Worm (Caenorhabditis elegans) whole organism, late embryonic: Measurements from ENCODE around the gene pms-2.

Source experiments
- C08G9.2 ChIP-seq: sonication (generic microtip); optimal IDR thresholded peaks from 2 replicates; lab custom pipeline; 2016; ENCODE audit warnings: mild to moderate bottlenecking, missing genetic modification characterization, moderate library complexity, missing compliant biosample characterization
- C38D4.7 ChIP-seq: fragments of 200-800 bp; sonication (Bioruptor generic); optimal IDR thresholded peaks from 2 replicates; lab custom pipeline; 2018; ENCODE audit warnings: mild to moderate bottlenecking, missing genetic modification characterization, moderate library complexity, missing compliant biosample characterization
- F13H6.1 ChIP-seq: sonication (generic microtip); optimal IDR thresholded peaks from 2 replicates; lab custom pipeline; 2016; ENCODE audit warnings: missing genetic modification characterization, missing compliant biosample characterization
- K02D7.2 ChIP-seq: sonication (generic microtip); optimal IDR thresholded peaks from 2 replicates; lab custom pipeline; 2017; ENCODE audit warnings: mild to moderate bottlenecking, missing genetic modification characterization, missing compliant biosample characterization
- ama-1 ChIP-seq: fragments of 150-350 bp; optimal IDR thresholded peaks from 2 replicates; lab custom pipeline; 2014
- ceh-14 ChIP-seq: sonication (generic microtip); optimal IDR thresholded peaks from 2 replicates; lab custom pipeline; 2016; ENCODE audit warnings: missing genotype, missing genetic modification characterization, missing compliant biosample characterization
- ceh-18 ChIP-seq: sonication (generic microtip); optimal IDR thresholded peaks from 2 replicates; lab custom pipeline; 2016; ENCODE audit warnings: missing genetic modification characterization, missing compliant biosample characterization
- ceh-22 ChIP-seq: sonication (generic microtip); optimal IDR thresholded peaks from 2 replicates; lab custom pipeline; 2017; ENCODE audit warnings: missing biosample characterization, missing genetic modification characterization
- ceh-30 ChIP-seq: fragments of 150-350 bp; optimal IDR thresholded peaks from 2 replicates; lab custom pipeline; 2014; ENCODE audit warnings: missing biosample characterization, missing genetic modification characterization
- ceh-31 ChIP-seq: sonication (generic microtip); optimal IDR thresholded peaks from 2 replicates; lab custom pipeline; 2016; ENCODE audit warnings: missing genetic modification characterization, missing compliant biosample characterization
- ceh-6 ChIP-seq: fragments of 200-800 bp; sonication (Bioruptor generic); optimal IDR thresholded peaks from 2 replicates; lab custom pipeline; 2018; ENCODE audit warnings: mild to moderate bottlenecking, missing genetic modification characterization, missing compliant biosample characterization
- ceh-9 ChIP-seq: sonication (generic microtip); optimal IDR thresholded peaks from 2 replicates; lab custom pipeline; 2016; ENCODE audit warnings: mild to moderate bottlenecking, missing genetic modification characterization, inconsistent platforms, missing compliant biosample characterization
- che-1 ChIP-seq: sonication (generic microtip); optimal IDR thresholded peaks from 2 replicates; lab custom pipeline; 2016; ENCODE audit warnings: mild to moderate bottlenecking, missing genetic modification characterization, missing compliant biosample characterization
- dve-1 ChIP-seq: sonication (generic microtip); optimal IDR thresholded peaks from 2 replicates; lab custom pipeline; 2017; ENCODE audit warnings: antibody characterized with exemption, mild to moderate bottlenecking, missing genetic modification characterization, missing compliant biosample characterization
- fax-1 ChIP-seq: sonication (generic microtip); optimal IDR thresholded peaks from 2 replicates; lab custom pipeline; 2016; ENCODE audit warnings: missing genotype, missing genetic modification characterization, missing compliant biosample characterization
- gmeb-2 ChIP-seq: sonication (generic microtip); optimal IDR thresholded peaks from 2 replicates; lab custom pipeline; 2016; ENCODE audit warnings: missing genetic modification characterization, inconsistent platforms, missing compliant biosample characterization
- hlh-13 ChIP-seq: fragments of 200-800 bp; sonication (Bioruptor generic); optimal IDR thresholded peaks from 2 replicates; lab custom pipeline; 2018; ENCODE audit warnings: mild to moderate bottlenecking, missing genetic modification characterization, missing compliant biosample characterization
- hlh-15 ChIP-seq: sonication (generic microtip); optimal IDR thresholded peaks from 2 replicates; lab custom pipeline; 2016; ENCODE audit warnings: missing genetic modification characterization, missing compliant biosample characterization
- hlh-30 ChIP-seq: sonication (generic microtip); optimal IDR thresholded peaks from 2 replicates; lab custom pipeline; 2017; ENCODE audit warnings: antibody characterized with exemption, missing genetic modification characterization, missing compliant biosample characterization; ENCODE audit not compliant: insufficient read depth
- hlh-8 ChIP-seq: sonication (generic microtip); optimal IDR thresholded peaks from 2 replicates; lab custom pipeline; 2016; ENCODE audit warnings: missing genotype, missing genetic modification characterization, missing compliant biosample characterization
- mec-3 ChIP-seq: sonication (generic microtip); optimal IDR thresholded peaks from 2 replicates; lab custom pipeline; 2016; ENCODE audit warnings: borderline replicate concordance, missing genetic modification characterization, missing compliant biosample characterization
- nfya-1 ChIP-seq: sonication (generic microtip); optimal IDR thresholded peaks from 2 replicates; lab custom pipeline; 2017; ENCODE audit warnings: missing genetic modification characterization, mild to moderate bottlenecking, missing compliant biosample characterization, antibody characterized with exemption, moderate library complexity
- odd-2 ChIP-seq: sonication (generic microtip); optimal IDR thresholded peaks from 2 replicates; lab custom pipeline; 2017; ENCODE audit warnings: antibody characterized with exemption, mild to moderate bottlenecking, missing genetic modification characterization, missing compliant biosample characterization
- pag-3 ChIP-seq: sonication (generic microtip); optimal IDR thresholded peaks from 2 replicates; lab custom pipeline; 2016; ENCODE audit warnings: missing compliant biosample characterization, missing genetic modification characterization, borderline replicate concordance
- pax-1 ChIP-seq: fragments of 150-350 bp; optimal IDR thresholded peaks from 2 replicates; lab custom pipeline; 2014; ENCODE audit warnings: missing biosample characterization, missing genetic modification characterization
- pha-4 ChIP-seq: fragments of 150-350 bp; optimal IDR thresholded peaks from 2 replicates; lab custom pipeline; 2018; ENCODE audit warnings: missing biosample characterization, missing genetic modification reagents, missing genetic modification characterization
- ref-2 ChIP-seq: sonication (generic microtip); optimal IDR thresholded peaks from 2 replicates; lab custom pipeline; 2016; ENCODE audit warnings: missing genetic modification characterization, missing compliant biosample characterization
- sdc-2 ChIP-seq: sonication (generic microtip); optimal IDR thresholded peaks from 2 replicates; lab custom pipeline; 2016; ENCODE audit warnings: missing genotype, missing genetic modification characterization, missing compliant biosample characterization
- tbx-2 ChIP-seq: sonication (generic microtip); optimal IDR thresholded peaks from 2 replicates; lab custom pipeline; 2016; ENCODE audit warnings: missing genetic modification characterization, missing compliant biosample characterization
- unc-42 ChIP-seq: sonication (generic microtip); optimal IDR thresholded peaks from 2 replicates; lab custom pipeline; 2016; ENCODE audit warnings: missing genotype, missing genetic modification characterization, missing compliant biosample characterization
- unc-55 ChIP-seq: sonication (generic microtip); optimal IDR thresholded peaks from 2 replicates; lab custom pipeline; 2017; ENCODE audit warnings: missing biosample characterization, missing genetic modification reagents, missing genetic modification characterization
- ztf-16 ChIP-seq: sonication (generic microtip); optimal IDR thresholded peaks from 2 replicates; lab custom pipeline; 2017; ENCODE audit warnings: missing genetic modification characterization, missing compliant biosample characterization

Gene pms-2

ce11 chrV:11531831-11532534, 38.4 kb downstream of the pms-2 start (continued):
- TF ChIP-seq ama-1 (lab: Kevin White, UChicago) (no peak), dve-1 (tag; lab: Kevin White, UChicago) (no peak), C08G9.2 (peak; percentile 22), mec-3 (tag; lab: Kevin White, UChicago) (no peak), nfya-1 (tag; lab: Kevin White, UChicago) (no peak), odd-2 (tag; lab: Kevin White, UChicago) (no peak), unc-55 (GFP tag; lab: Kevin White, UChicago) (peak; percentile 29), sdc-2 (tag; lab: Kevin White, UChicago) (peak; percentile 30), ceh-31 (peak; percentile 44)

- TF ChIP-seq ceh-30 (tag; lab: Kevin White, UChicago) (no peak), F13H6.1 (tag; lab: Kevin White, UChicago) (no peak), pha-4 (tag; lab: Kevin White, UChicago) (no peak), ceh-6 (no peak), C38D4.7 (GFP tag; lab: Kevin White, UChicago) (no peak), che-1 (tag; lab: Kevin White, UChicago) (no peak), ceh-9 (tag; lab: Kevin White, UChicago) (no peak), ceh-22 (tag; lab: Kevin White, UChicago) (no peak), mec-3 (tag; lab: Kevin White, UChicago) (no peak), ceh-31 (no peak), tbx-2 (tag; lab: Kevin White, UChicago) (no peak), ref-2 (tag; lab: Kevin White, UChicago) (no peak), unc-42 (tag; lab: Kevin White, UChicago) (no peak), gmeb-2 (tag; lab: Kevin White, UChicago) (no peak), fax-1 (tag; lab: Kevin White, UChicago) (no peak), ama-1 (lab: Kevin White, UChicago) (no peak), ceh-14 (tag; lab: Kevin White, UChicago) (no peak), K02D7.2 (no peak)
These were observed 39.3 kb downstream of the pms-2 start for ce11 chrV:11531100-11531499.

DNA sequence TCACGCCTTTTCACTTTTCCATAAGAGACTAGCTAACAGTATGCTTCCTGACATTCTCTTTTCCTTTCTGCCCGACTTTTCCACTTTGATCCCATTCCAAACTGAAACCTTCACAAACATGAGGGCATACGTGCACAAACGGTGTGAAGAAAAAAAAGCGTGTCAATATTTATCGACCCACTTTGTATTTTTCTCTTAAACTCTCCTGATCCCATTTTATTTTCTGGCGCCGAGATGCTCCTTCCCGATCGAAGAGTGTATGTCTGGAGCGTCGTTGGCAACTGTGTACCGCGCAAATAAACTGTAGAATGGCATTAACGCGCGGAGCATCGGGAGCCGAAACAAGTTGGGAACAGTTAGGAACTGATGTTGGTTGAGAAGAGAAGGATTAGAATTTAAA, 40.9 kb downstream of the pms-2 start:
- no peak for TF ChIP-seq nfya-1 (tag; lab: Kevin White, UChicago)
- TF ChIP-seq pax-1, result no peak
- peak; percentile 6 for TF ChIP-seq ceh-18 (tag; lab: Kevin White, UChicago)
- no peak for TF ChIP-seq ceh-14 (tag; lab: Kevin White, UChicago)
- TF ChIP-seq hlh-13 (GFP tag; lab: Kevin White, UChicago), result no peak
- no peak for TF ChIP-seq mec-3 (tag; lab: Kevin White, UChicago)
- no peak for TF ChIP-seq ref-2 (tag; lab: Kevin White, UChicago)

DNA sequence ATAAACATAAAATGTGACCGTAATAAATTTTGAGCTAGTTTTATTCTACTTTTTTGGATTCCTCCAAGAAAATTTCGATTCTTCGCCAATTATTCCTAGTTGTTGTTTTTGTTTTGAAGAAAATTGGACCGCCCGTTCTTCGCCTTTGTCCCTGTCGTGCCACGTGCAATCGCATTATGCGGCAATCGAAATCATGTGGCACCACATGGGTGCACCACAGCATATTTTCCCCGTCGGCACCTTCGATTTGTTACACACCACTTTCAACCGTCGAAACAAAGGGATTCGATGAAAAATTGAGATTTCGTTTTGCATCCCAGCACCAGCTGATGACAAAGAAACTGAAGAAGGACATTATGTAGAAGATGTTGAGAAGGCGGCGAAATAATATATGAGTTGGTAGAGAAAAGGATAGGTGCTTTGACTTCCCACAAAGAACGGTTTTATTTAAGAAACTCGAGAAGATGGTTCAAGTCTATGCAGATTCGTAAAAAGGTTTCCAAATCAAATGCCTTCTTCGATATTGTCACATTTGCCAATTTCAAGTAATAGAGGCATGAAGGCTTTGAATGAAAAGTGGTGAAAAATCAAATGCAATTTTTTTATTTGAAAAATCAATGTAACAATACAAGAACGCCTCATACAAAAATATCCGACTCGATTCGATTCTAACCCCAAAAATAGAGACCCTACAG, 41.6 kb downstream of the pms-2 start:
- TF ChIP-seq hlh-15 (tag; lab: Kevin White, UChicago), result no peak
- peak; percentile 14 for TF ChIP-seq ref-2 (tag; lab: Kevin White, UChicago)
- TF ChIP-seq hlh-30 (tag; lab: Kevin White, UChicago), result peak; percentile 63
- peak; percentile 71 for TF ChIP-seq hlh-8 (tag; lab: Kevin White, UChicago)
- TF ChIP-seq ztf-16, result no peak
- TF ChIP-seq, all 69 proteins: peak for 3

ce11 chrV:11527531-11527930, 42.9 kb downstream of the pms-2 start, which contains the start of gene ccch-1:
TSS of gene ccch-1 (plus strand) at chrV:11527831.
- no peak for TF ChIP-seq pag-3 (tag; lab: Kevin White, UChicago)
